Fruit fly (Drosophila melanogaster): Measurements from ENCODE around the gene CG31418.

DNA sequence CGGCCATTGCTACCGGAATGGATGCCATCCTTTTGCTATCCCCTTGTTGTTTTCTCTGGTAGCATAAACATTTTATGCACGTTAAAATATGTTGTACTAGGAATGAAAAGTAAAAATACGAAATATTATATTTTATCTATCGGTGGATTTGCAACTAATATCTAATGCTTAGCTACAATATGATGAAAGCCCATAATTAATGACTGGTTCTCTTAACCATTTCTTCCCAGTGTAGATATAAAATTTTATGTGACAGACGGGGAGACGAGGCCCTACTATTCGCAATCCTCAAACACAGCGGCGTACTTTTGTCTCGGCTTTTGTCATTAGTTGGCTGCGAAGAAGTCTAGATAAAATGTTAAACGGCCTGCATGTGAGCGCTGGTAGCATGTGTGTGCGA is 46.7 kb upstream of the CG31418 start:
- TF ChIP-seq Ets21C (GFP tag; optimal IDR thresholded peaks at IDR 0.05), result no peak
- no peak for TF ChIP-seq Hr38 (GFP tag; optimal IDR thresholded peaks at IDR 0.05)
- no peak for TF ChIP-seq Eip93F (GFP tag; optimal IDR thresholded peaks at IDR 0.05)
- no peak for TF ChIP-seq fkh (GFP tag; optimal IDR thresholded peaks at IDR 0.05)
- TF ChIP-seq Sox102F (GFP tag; optimal IDR thresholded peaks at IDR 0.05), result no peak

Measured in whole organism, prepupa.